Fruit fly (Drosophila melanogaster): ENCODE measurements around the gene Zmynd8.

The Zmynd8 gene

DNA sequence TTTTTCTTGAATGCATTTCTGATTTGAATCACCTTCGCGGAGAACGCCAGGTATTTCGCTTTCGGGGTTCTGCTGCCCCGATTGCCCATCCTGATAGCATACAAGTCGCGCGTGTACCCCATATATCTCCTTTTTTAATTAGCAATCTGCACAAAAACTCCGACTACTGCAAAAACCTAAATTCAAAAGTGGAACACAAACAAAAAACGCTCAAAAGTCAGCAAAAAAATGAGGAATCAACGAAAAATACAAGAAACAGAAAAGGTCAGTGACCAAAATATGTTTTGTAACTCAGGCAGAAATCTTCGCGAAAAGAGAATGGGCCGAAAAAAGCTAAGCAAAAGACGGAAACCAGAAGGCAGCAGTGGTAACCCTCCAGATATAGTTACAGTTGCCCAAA lies 47.0 kb downstream of the Zmynd8 start:
- TF ChIP-seq Dip2 (GFP tag; IDR thresholded peaks at IDR 0.05): no peak
- no peak for TF ChIP-seq nmo (GFP tag; optimal IDR thresholded peaks at IDR 0.05)
- no peak for TF ChIP-seq CG1647 (GFP tag; optimal IDR thresholded peaks at IDR 0.05)
- TF ChIP-seq scrt (GFP tag; optimal IDR thresholded peaks at IDR 0.05): no peak
- TF ChIP-seq PHDP (tag; optimal IDR thresholded peaks at IDR 0.05): no peak
- TF ChIP-seq dimm (GFP tag; IDR thresholded peaks at IDR 0.05): no peak
- no peak for TF ChIP-seq Mad (GFP tag; optimal IDR thresholded peaks at IDR 0.05)
- TF ChIP-seq gsb (GFP tag; IDR thresholded peaks at IDR 0.05): no peak
- TF ChIP-seq CG10979 (tag; optimal IDR thresholded peaks at IDR 0.05): no peak
- no peak for TF ChIP-seq CG14441 (GFP tag; IDR thresholded peaks at IDR 0.05)
- TF ChIP-seq CG33213 (GFP tag; optimal IDR thresholded peaks at IDR 0.05): no peak
- no peak for TF ChIP-seq CG10431 (GFP tag; optimal IDR thresholded peaks at IDR 0.05)

dm6 chr3R:31717299-31718167 lies 48.3 kb downstream of the Zmynd8 start:
- TF ChIP-seq scrt (GFP tag; optimal IDR thresholded peaks at IDR 0.05): peak; percentile 13
- TF ChIP-seq lola (GFP tag; optimal IDR thresholded peaks at IDR 0.05): no peak
- peak; percentile 78 for TF ChIP-seq Hmr (GFP tag; optimal IDR thresholded peaks at IDR 0.05)
- TF ChIP-seq CG8290 (GFP tag; optimal IDR thresholded peaks at IDR 0.05): no peak
- TF ChIP-seq CG8290 (tag; optimal IDR thresholded peaks at IDR 0.05): peak in 1 of 2 experiments; percentile 51
- TF ChIP-seq CG9797 (GFP tag; optimal IDR thresholded peaks at IDR 0.05): no peak
- TF ChIP-seq CG10543 (GFP tag; optimal IDR thresholded peaks at IDR 0.05): peak; percentile 26
- 0 out of 2 replicates have a peak, but pooled peaks have one; percentile 5 for TF ChIP-seq CG10321 (GFP tag; IDR thresholded peaks at IDR 0.05)
- no peak for TF ChIP-seq CG1832 (GFP tag; optimal IDR thresholded peaks at IDR 0.05)
- TF ChIP-seq Mad (GFP tag; optimal IDR thresholded peaks at IDR 0.05): no peak
- TF ChIP-seq ato (GFP tag; IDR thresholded peaks at IDR 0.05; ENCODE audit: partially characterized antibody): no peak
- TF ChIP-seq emc (GFP tag; optimal IDR thresholded peaks at IDR 0.05): peak; percentile 27
- TF ChIP-seq Jarid2 (GFP tag; optimal IDR thresholded peaks at IDR 0.05): peak; percentile 15
- TF ChIP-seq CG15479 (GFP tag; optimal IDR thresholded peaks at IDR 0.05): no peak
- TF ChIP-seq CG3281 (GFP tag; optimal IDR thresholded peaks at IDR 0.05): peak; percentile 70
- TF ChIP-seq CG9932 (GFP tag; IDR thresholded peaks at IDR 0.05): peak; percentile 59
- TF ChIP-seq crol (GFP tag; IDR thresholded peaks at IDR 0.05): peak; percentile 82
- no peak for TF ChIP-seq vnd (GFP tag; IDR thresholded peaks at IDR 0.05; ENCODE audit: partially characterized antibody)
- peak; percentile 41 for TF ChIP-seq CG8089 (GFP tag; optimal IDR thresholded peaks at IDR 0.05)
- TF ChIP-seq corto (GFP tag; optimal IDR thresholded peaks at IDR 0.05): no peak
- TF ChIP-seq CG14965 (GFP tag; optimal IDR thresholded peaks at IDR 0.05; ENCODE audit: borderline replicate concordance): no peak
- no peak for TF ChIP-seq amos (GFP tag; IDR thresholded peaks at IDR 0.05; ENCODE audit: partially characterized antibody)
- no peak for TF ChIP-seq ab (GFP tag; optimal IDR thresholded peaks at IDR 0.05)
- TF ChIP-seq br (optimal IDR thresholded peaks at IDR 0.05): no peak
- TF ChIP-seq CG1529 (GFP tag; optimal IDR thresholded peaks at IDR 0.05): peak; percentile 36
- no peak for TF ChIP-seq hth (optimal IDR thresholded peaks at IDR 0.05)
- TF ChIP-seq HLH4C (GFP tag; IDR thresholded peaks at IDR 0.05; ENCODE audit: partially characterized antibody): no peak
- TF ChIP-seq Nf-YA (GFP tag; IDR thresholded peaks at IDR 0.05): 0 out of 2 replicates have a peak, but pooled peaks have one; percentile 42
- TF ChIP-seq CG31365 (tag; optimal IDR thresholded peaks at IDR 0.05): no peak
- peak; percentile 67 for TF ChIP-seq Atf-2 (GFP tag; optimal IDR thresholded peaks at IDR 0.05)
- peak; percentile 17 for TF ChIP-seq gsb-n (tag; optimal IDR thresholded peaks at IDR 0.05)
- TF ChIP-seq wor (GFP tag; IDR thresholded peaks at IDR 0.05): peak; percentile 45; the same call in 1 of the 2 replicates
- TF ChIP-seq da (GFP tag; optimal IDR thresholded peaks at IDR 0.05): no peak
- TF ChIP-seq CG33557 (GFP tag; optimal IDR thresholded peaks at IDR 0.05): no peak
- TF ChIP-seq tio (GFP tag; optimal IDR thresholded peaks at IDR 0.05): peak; percentile 55
- TF ChIP-seq CG12236 (GFP tag; optimal IDR thresholded peaks at IDR 0.05): no peak
- no peak for TF ChIP-seq NC2α (GFP tag; optimal IDR thresholded peaks at IDR 0.05)
- TF ChIP-seq bsh (GFP tag; optimal IDR thresholded peaks at IDR 0.05): peak; percentile 51 to 64

Measured in whole organism, embryonic.